Worm (Caenorhabditis elegans) whole organism, mixed stage, embryonic: Measurements from ENCODE around the gene R04B3.2.

Experiments
- bed-3 ChIP-seq: fragments of 200-800 bp; sonication (Bioruptor generic); optimal IDR thresholded peaks from 3 replicates; lab custom pipeline; 2018; ENCODE audit warnings: mild to moderate bottlenecking, missing genetic modification characterization, moderate library complexity, missing compliant biosample characterization
- blmp-1 ChIP-seq: fragments of 150-350 bp; optimal IDR thresholded peaks from 2 replicates; lab custom pipeline; 2014; ENCODE audit warnings: missing biosample characterization, missing genetic modification characterization
- ceh-43 ChIP-seq: fragments of 200-800 bp; sonication (Bioruptor generic); optimal IDR thresholded peaks from 2 replicates; lab custom pipeline; 2018; ENCODE audit warnings: mild to moderate bottlenecking, missing genetic modification characterization, moderate library complexity, missing compliant biosample characterization
- ces-1 ChIP-seq: fragments of 150-350 bp; optimal IDR thresholded peaks from 2 replicates; lab custom pipeline; 2014; ENCODE audit warnings: missing biosample characterization, missing genetic modification reagents, missing genetic modification characterization
- cnd-1 ChIP-seq: fragments of 200-800 bp; sonication (Bioruptor generic); optimal IDR thresholded peaks from 2 replicates; lab custom pipeline; 2018; ENCODE audit warnings: mild to moderate bottlenecking, missing genetic modification characterization, missing compliant biosample characterization
- drap-1 ChIP-seq: fragments of 200-800 bp; sonication (Bioruptor generic); optimal IDR thresholded peaks from 3 replicates; lab custom pipeline; 2018; ENCODE audit warnings: mild to moderate bottlenecking, missing genetic modification characterization, missing compliant biosample characterization
- elt-1 ChIP-seq: sonication (generic microtip); optimal IDR thresholded peaks from 2 replicates; lab custom pipeline; 2017; ENCODE audit warnings: missing genetic modification characterization, mild to moderate bottlenecking, missing compliant biosample characterization, antibody characterized with exemption, moderate library complexity, borderline replicate concordance; ENCODE audit not compliant: insufficient read depth
- elt-3 ChIP-seq: fragments of 150-350 bp; optimal IDR thresholded peaks from 2 replicates; lab custom pipeline; 2014; ENCODE audit warnings: missing biosample characterization, missing genetic modification characterization
- hlh-1 ChIP-seq: fragments of 150-350 bp; optimal IDR thresholded peaks from 2 replicates; lab custom pipeline; 2014; ENCODE audit warnings: missing biosample characterization, missing genetic modification reagents, missing genetic modification characterization
- lin-32 ChIP-seq: fragments of 200-800 bp; sonication (Bioruptor generic); optimal IDR thresholded peaks from 2 replicates; lab custom pipeline; 2018; ENCODE audit warnings: mild to moderate bottlenecking, missing genetic modification characterization, missing compliant biosample characterization
- mep-1 ChIP-seq: fragments of 150-350 bp; optimal IDR thresholded peaks from 2 replicates; lab custom pipeline; 2017; ENCODE audit warnings: missing biosample characterization, missing genetic modification reagents, missing genetic modification characterization, inconsistent platforms
- mls-2 ChIP-seq: sonication (generic microtip); optimal IDR thresholded peaks from 2 replicates; lab custom pipeline; 2016; ENCODE audit warnings: mild to moderate bottlenecking, missing genetic modification characterization, moderate library complexity, missing compliant biosample characterization
- nhr-2 ChIP-seq: fragments of 150-350 bp; optimal IDR thresholded peaks from 2 replicates; lab custom pipeline; 2014; ENCODE audit warnings: missing biosample characterization, missing genetic modification characterization
- nhr-76 ChIP-seq: sonication (generic microtip); optimal IDR thresholded peaks from 2 replicates; lab custom pipeline; 2017; ENCODE audit warnings: missing biosample characterization, missing genetic modification characterization
- pha-4 ChIP-seq: fragments of 150-350 bp; optimal IDR thresholded peaks from 2 replicates; lab custom pipeline; 2018; ENCODE audit warnings: missing biosample characterization, missing genetic modification reagents, missing genetic modification characterization
- sem-2 ChIP-seq: fragments of 200-800 bp; sonication (Bioruptor generic); optimal IDR thresholded peaks from 2 replicates; lab custom pipeline; 2018; ENCODE audit warnings: mild to moderate bottlenecking, missing genetic modification characterization, missing compliant biosample characterization
- tbx-8 ChIP-seq: fragments of 200-800 bp; sonication (Bioruptor generic); optimal IDR thresholded peaks from 2 replicates; lab custom pipeline; 2018; ENCODE audit warnings: mild to moderate bottlenecking, missing genetic modification characterization, moderate library complexity, missing compliant biosample characterization
- unc-120 ChIP-seq: sonication (generic microtip); optimal IDR thresholded peaks from 2 replicates; lab custom pipeline; 2017; ENCODE audit warnings: missing genetic modification characterization, missing compliant biosample characterization; ENCODE audit not compliant: poor library complexity, severe bottlenecking
- unc-62 ChIP-seq: fragments of 150-350 bp; optimal IDR thresholded peaks from 2 replicates; lab custom pipeline; 2014; ENCODE audit warnings: missing biosample characterization, missing genetic modification reagents, missing genetic modification characterization
- zip-8 ChIP-seq: fragments of 150-350 bp; optimal IDR thresholded peaks from 2 replicates; lab custom pipeline; 2014; ENCODE audit warnings: missing biosample characterization, missing genetic modification characterization

Gene R04B3.2

DNA sequence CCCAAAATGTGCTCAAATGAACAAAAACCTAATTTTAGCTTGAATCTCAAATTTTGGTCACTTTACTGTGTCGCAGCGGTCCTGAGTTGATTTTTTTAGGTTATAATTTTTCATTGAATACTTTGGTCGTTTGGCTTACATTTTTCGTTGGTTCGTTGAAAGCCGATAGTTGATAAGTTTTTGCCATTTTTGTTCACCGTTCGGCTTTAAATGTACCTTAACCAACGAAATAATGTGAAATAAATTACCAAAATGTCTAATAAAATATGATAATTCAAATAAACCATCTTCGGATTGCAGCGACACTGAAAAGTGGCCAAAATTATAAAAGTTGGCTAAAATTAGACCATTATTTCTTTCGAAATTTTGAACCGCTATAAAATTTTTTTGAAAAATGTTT, 43.2 kb downstream of the R04B3.2 start:
- no peak for TF ChIP-seq zip-8 (tag; lab: Kevin White, UChicago)
- no peak for TF ChIP-seq lin-32 (GFP tag; lab: Kevin White, UChicago)
- no peak for TF ChIP-seq blmp-1 (tag; lab: Kevin White, UChicago)
- TF ChIP-seq elt-3 (tag; lab: Kevin White, UChicago) = no peak
- TF ChIP-seq ceh-43 (GFP tag; lab: Kevin White, UChicago) = no peak
- no peak for TF ChIP-seq cnd-1 (tag; lab: Kevin White, UChicago)
- no peak for TF ChIP-seq pha-4 (tag; lab: Kevin White, UChicago)
- TF ChIP-seq nhr-2 (tag; lab: Kevin White, UChicago) = no peak
- TF ChIP-seq unc-120 (tag; lab: Kevin White, UChicago) = no peak
- no peak for TF ChIP-seq mep-1 (tag; lab: Kevin White, UChicago)
- TF ChIP-seq hlh-1 (tag; lab: Kevin White, UChicago) = no peak
- TF ChIP-seq drap-1 = no peak
- TF ChIP-seq elt-1 (tag; lab: Kevin White, UChicago) = no peak

DNA sequence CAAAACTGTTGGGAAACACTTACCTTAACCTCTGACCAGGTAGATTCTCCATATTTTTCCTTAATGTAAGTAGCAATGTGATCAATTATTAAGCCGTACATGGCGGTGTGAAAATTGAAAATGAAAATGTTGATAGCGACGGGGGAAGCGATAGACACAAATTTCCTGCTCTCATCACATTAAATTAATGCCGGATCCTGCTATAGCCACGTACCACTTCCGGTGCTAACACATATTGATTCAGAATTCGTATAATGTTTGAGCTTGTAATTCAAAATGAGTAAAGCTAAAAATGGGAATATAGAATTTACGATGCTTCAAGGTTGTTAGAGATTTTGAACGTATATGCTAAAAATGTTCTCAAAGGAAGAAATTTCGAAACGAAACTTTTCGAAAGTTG, 46.1 kb downstream of the R04B3.2 start, which contains the start of gene gcy-31:
Gene gcy-31, minus strand, starts transcription at position 101 of the 400 bp plus-strand sequence.
- no peak for TF ChIP-seq bed-3
- TF ChIP-seq sem-2 (GFP tag; lab: Kevin White, UChicago) = no peak

- no peak for TF ChIP-seq bed-3
- peak; percentile 54 for TF ChIP-seq unc-62 (GFP tag; lab: Kevin White, UChicago)
- no peak for TF ChIP-seq zip-8 (tag; lab: Kevin White, UChicago)
- peak; percentile 30 for TF ChIP-seq elt-1 (tag; lab: Kevin White, UChicago)
Measured at ce11 chrX:2426932-2427331, 46.6 kb downstream of the R04B3.2 start.

DNA sequence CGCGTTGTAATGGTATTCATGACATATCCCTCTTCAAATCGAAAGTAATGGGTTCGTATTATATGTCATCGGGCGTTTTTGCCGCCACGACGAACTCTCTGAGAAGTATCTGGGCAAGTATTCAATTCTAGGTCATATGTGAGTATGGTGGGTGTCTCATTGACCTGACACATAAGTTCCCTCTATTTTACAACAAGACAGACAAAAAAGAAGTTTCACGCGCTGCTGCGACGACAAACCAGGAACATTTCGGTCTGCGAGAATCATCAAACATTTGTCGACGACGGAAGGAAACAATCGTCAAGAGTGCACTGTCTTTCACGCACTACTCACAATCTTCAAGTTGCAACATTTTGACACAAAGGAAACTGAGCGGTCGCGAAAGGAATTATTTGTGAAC, 48.2 kb downstream of the R04B3.2 start:
- TF ChIP-seq pha-4 (tag; lab: Kevin White, UChicago) (peak; percentile 4), mls-2 (tag; lab: Kevin White, UChicago) (no peak), cnd-1 (tag; lab: Kevin White, UChicago) (no peak)
- TF ChIP-seq, all 35 proteins: peak for 1

DNA sequence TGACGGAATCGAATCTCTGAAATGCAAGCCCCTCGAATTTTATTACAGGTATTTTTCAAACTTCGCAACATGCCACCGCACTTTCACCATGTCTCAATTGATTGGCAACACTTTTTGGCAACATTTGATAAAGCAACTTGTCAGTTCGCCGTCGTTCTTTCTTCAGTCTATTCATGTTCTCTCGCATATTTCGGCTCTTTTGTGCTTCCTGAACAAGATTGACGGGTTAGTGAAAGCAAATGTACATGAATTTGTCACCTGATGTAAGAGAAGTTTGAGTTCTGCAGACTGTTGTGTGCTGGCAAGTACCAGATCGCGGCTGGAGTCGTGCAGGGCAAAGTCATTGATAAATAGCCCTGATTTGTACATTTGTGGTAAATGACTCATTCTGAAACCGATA, 51.4 kb downstream of the R04B3.2 start:
- no peak for TF ChIP-seq elt-3 (tag; lab: Kevin White, UChicago)
- no peak for TF ChIP-seq tbx-8
- no peak for TF ChIP-seq pha-4 (tag; lab: Kevin White, UChicago)
- no peak for TF ChIP-seq unc-120 (tag; lab: Kevin White, UChicago)
- TF ChIP-seq nhr-76 (tag; lab: Kevin White, UChicago) = no peak
- TF ChIP-seq ces-1 (GFP tag; lab: Kevin White, UChicago) = no peak
